Fruit fly (Drosophila melanogaster): ENCODE measurements around the gene Sirt7.

Sirt7 gene

dm6 chr3R:29088938-29089661, 33.4 kb downstream of the Sirt7 start (continued):
- peak; percentile 42 for TF ChIP-seq Jarid2 (GFP tag; optimal IDR thresholded peaks at IDR 0.05)
- TF ChIP-seq CG18262 (tag; optimal IDR thresholded peaks at IDR 0.05): peak; percentile 87
- TF ChIP-seq tgo (GFP tag; IDR thresholded peaks at IDR 0.05): peak; percentile 70
- peak; percentile 60 for TF ChIP-seq ap (GFP tag; IDR thresholded peaks at IDR 0.05)
- TF ChIP-seq CG11093 (GFP tag; IDR thresholded peaks at IDR 0.05): peak; percentile 73; the same call in 2 of the 3 replicates
- TF ChIP-seq CTCF (GFP tag; optimal IDR thresholded peaks at IDR 0.05): no peak
- TF ChIP-seq CG13296 (GFP tag; optimal IDR thresholded peaks at IDR 0.05): peak; percentile 17
- TF ChIP-seq YL-1 (GFP tag; optimal IDR thresholded peaks at IDR 0.05): peak; percentile 21
- TF ChIP-seq B-H2 (GFP tag; optimal IDR thresholded peaks at IDR 0.05): no peak
- TF ChIP-seq bigmax (GFP tag; optimal IDR thresholded peaks at IDR 0.05): no peak
- no peak for TF ChIP-seq CG7271 (tag; optimal IDR thresholded peaks at IDR 0.05)
- no peak for TF ChIP-seq CG13894 (tag; optimal IDR thresholded peaks at IDR 0.05)
- TF ChIP-seq Dll (GFP tag; IDR thresholded peaks at IDR 0.05; ENCODE audit: partially characterized antibody): no peak
- TF ChIP-seq H15 (GFP tag; IDR thresholded peaks at IDR 0.05): peak; percentile 60
- peak; percentile 72; the same call in 1 of the 3 replicates for TF ChIP-seq ci (GFP tag; IDR thresholded peaks at IDR 0.05)
- TF ChIP-seq Hsf (GFP tag; optimal IDR thresholded peaks at IDR 0.05): peak; percentile 72
- no peak for TF ChIP-seq D (optimal IDR thresholded peaks at IDR 0.05)
- peak; percentile 82 for TF ChIP-seq D (GFP tag; optimal IDR thresholded peaks at IDR 0.05)
- peak; percentile 76 for TF ChIP-seq CG30403 (GFP tag; optimal IDR thresholded peaks at IDR 0.05)
- no peak for TF ChIP-seq CG10565 (GFP tag; optimal IDR thresholded peaks at IDR 0.05)
- 0 out of 2 replicates have a peak, but pooled peaks have one; percentile 9 for TF ChIP-seq MBD-R2 (GFP tag; IDR thresholded peaks at IDR 0.05)
- peak; percentile 10; the same call in 1 of the 2 replicates for TF ChIP-seq chm (GFP tag; IDR thresholded peaks at IDR 0.05)
- peak; percentile 2 for TF ChIP-seq corto (GFP tag; optimal IDR thresholded peaks at IDR 0.05)
- TF ChIP-seq br (optimal IDR thresholded peaks at IDR 0.05): no peak
- TF ChIP-seq CG32772 (GFP tag; IDR thresholded peaks at IDR 0.05): no peak
- TF ChIP-seq nmo (GFP tag; optimal IDR thresholded peaks at IDR 0.05): peak; percentile 84
- TF ChIP-seq CG15696 (tag; optimal IDR thresholded peaks at IDR 0.05): peak; percentile 34
- TF ChIP-seq psq (GFP tag; optimal IDR thresholded peaks at IDR 0.05): no peak
- TF ChIP-seq CG15073 (GFP tag; optimal IDR thresholded peaks at IDR 0.05): no peak
- TF ChIP-seq CG8388 (GFP tag; optimal IDR thresholded peaks at IDR 0.05): peak; percentile 78
- TF ChIP-seq HLH4C (GFP tag; IDR thresholded peaks at IDR 0.05; ENCODE audit: partially characterized antibody): no peak
- TF ChIP-seq gsb-n (tag; optimal IDR thresholded peaks at IDR 0.05): peak; percentile 71
- TF ChIP-seq Deaf1 (tag; optimal IDR thresholded peaks at IDR 0.05): peak; percentile 17
- TF ChIP-seq ERR (GFP tag; optimal IDR thresholded peaks at IDR 0.05): no peak
- TF ChIP-seq Dbx (GFP tag; IDR thresholded peaks at IDR 0.05): no peak
- TF ChIP-seq pb (GFP tag; optimal IDR thresholded peaks at IDR 0.05): no peak
- peak; percentile 44 for TF ChIP-seq Dek (tag; optimal IDR thresholded peaks at IDR 0.05)
- TF ChIP-seq otp (GFP tag; IDR thresholded peaks at IDR 0.05): no peak
- TF ChIP-seq CG9817 (tag; optimal IDR thresholded peaks at IDR 0.05): peak; percentile 55
- 0 out of 3 replicates have a peak, but pooled peaks have one; percentile 15 for TF ChIP-seq CG14050 (GFP tag; IDR thresholded peaks at IDR 0.05)
- TF ChIP-seq Sox102F (GFP tag; optimal IDR thresholded peaks at IDR 0.05): peak; percentile 84
- no peak for TF ChIP-seq pzg (GFP tag; optimal IDR thresholded peaks at IDR 0.05)
- peak; percentile 55 for TF ChIP-seq CG15011 (GFP tag; optimal IDR thresholded peaks at IDR 0.05)
- no peak for TF ChIP-seq p53 (GFP tag; optimal IDR thresholded peaks at IDR 0.05)
- TF ChIP-seq CG10959 (GFP tag; IDR thresholded peaks at IDR 0.05): no peak
- TF ChIP-seq sna (GFP tag; IDR thresholded peaks at IDR 0.05; ENCODE audit: partially characterized antibody): no peak
- TF ChIP-seq sens (GFP tag): peak; percentile 92
- TF ChIP-seq Neu2 (GFP tag; optimal IDR thresholded peaks at IDR 0.05; ENCODE audit: borderline replicate concordance): no peak
- peak; percentile 11; the same call in 2 of the 3 replicates for TF ChIP-seq so (GFP tag; IDR thresholded peaks at IDR 0.05)
- TF ChIP-seq run (tag; optimal IDR thresholded peaks at IDR 0.05): peak; percentile 41
- peak; percentile 38 for TF ChIP-seq mirr (GFP tag; optimal IDR thresholded peaks at IDR 0.05)

Data from whole organism, embryonic.